Fruit fly (Drosophila melanogaster) whole organism, embryonic: Measurements from ENCODE around the gene CG44000.

ENCODE experiments used
- ATbp ChIP-seq: fragments of 200-800 bp; sonication (Bioruptor generic); optimal IDR thresholded peaks from 2 replicates; lab custom pipeline; 2017; ENCODE audit warnings: missing biosample characterization, mild to moderate bottlenecking, missing genetic modification characterization, missing genetic modification reagents
- Aef1 ChIP-seq: fragments of 200-800 bp; sonication (Bioruptor generic); IDR thresholded peaks from 3 replicates; pipeline ENCODE4 v1.3.6; 2022; ENCODE audit warnings: missing biosample characterization, missing genetic modification characterization
- Blimp-1 ChIP-seq: fragments of 200-800 bp; sonication (Bioruptor generic); optimal IDR thresholded peaks from 3 replicates; lab custom pipeline; 2018; ENCODE audit warnings: missing biosample characterization, missing genetic modification characterization, mild to moderate bottlenecking, moderate library complexity, missing genetic modification reagents
- BtbVII ChIP-seq: fragments of 200-800 bp; sonication (Bioruptor generic); optimal IDR thresholded peaks from 3 replicates; lab custom pipeline; 2017; ENCODE audit warnings: missing biosample characterization, mild to moderate bottlenecking, missing genetic modification characterization
- CG10654 ChIP-seq: fragments of 200-800 bp; sonication (Bioruptor generic); optimal IDR thresholded peaks from 2 replicates; lab custom pipeline; 2016; ENCODE audit warnings: missing biosample characterization, missing genetic modification characterization
- CG11398 ChIP-seq: fragments of 200-800 bp; sonication (Bioruptor generic); optimal IDR thresholded peaks from 2 replicates; lab custom pipeline; 2016; ENCODE audit warnings: missing biosample characterization, missing genetic modification characterization
- CG13894 ChIP-seq: fragments of 200-800 bp; sonication (Bioruptor generic); optimal IDR thresholded peaks from 3 replicates; lab custom pipeline; 2018; ENCODE audit warnings: missing biosample characterization, mild to moderate bottlenecking, missing genetic modification characterization, moderate library complexity
- CG1529 ChIP-seq: fragments of 200-800 bp; sonication (Bioruptor generic); optimal IDR thresholded peaks from 3 replicates; lab custom pipeline; 2018; ENCODE audit warnings: missing biosample characterization, missing genetic modification characterization
- CG16779 ChIP-seq: fragments of 200-800 bp; sonication (Bioruptor generic); IDR thresholded peaks from 2 replicates; pipeline ENCODE4 v1.3.6; 2022; ENCODE audit warnings: missing biosample characterization, missing genetic modification characterization
- CG17361 ChIP-seq: fragments of 200-800 bp; sonication (Bioruptor generic); IDR thresholded peaks from 3 replicates; pipeline ENCODE4 v1.3.6; 2022; ENCODE audit warnings: missing biosample characterization, missing genetic modification characterization
- CG32767 ChIP-seq: fragments of 200-800 bp; sonication (Bioruptor generic); IDR thresholded peaks from 2 replicates; pipeline ENCODE4 v1.3.6; 2022; ENCODE audit warnings: missing biosample characterization, missing genetic modification characterization
- CG4424 ChIP-seq: fragments of 200-800 bp; sonication (Bioruptor generic); optimal IDR thresholded peaks from 3 replicates; lab custom pipeline; 2016; ENCODE audit warnings: missing biosample characterization, missing genetic modification characterization
- CG4707 ChIP-seq: fragments of 200-800 bp; sonication (Bioruptor generic); optimal IDR thresholded peaks from 2 replicates; lab custom pipeline; 2018; ENCODE audit warnings: missing biosample characterization, mild to moderate bottlenecking, missing genetic modification characterization, moderate library complexity
- CG6813 ChIP-seq: fragments of 200-800 bp; sonication (Bioruptor generic); optimal IDR thresholded peaks from 2 replicates; lab custom pipeline; 2017; ENCODE audit warnings: missing biosample characterization, missing genetic modification characterization, mild to moderate bottlenecking, moderate library complexity, missing genetic modification reagents
- CG8359 ChIP-seq: fragments of 200-800 bp; sonication (Bioruptor generic); optimal IDR thresholded peaks from 2 replicates; lab custom pipeline; 2017; ENCODE audit warnings: missing biosample characterization, mild to moderate bottlenecking, missing genetic modification characterization, borderline replicate concordance
- CG9437 ChIP-seq: fragments of 200-800 bp; sonication (Bioruptor generic); optimal IDR thresholded peaks from 2 replicates; lab custom pipeline; 2018; ENCODE audit warnings: missing biosample characterization, mild to moderate bottlenecking, missing genetic modification characterization
- Camta ChIP-seq: fragments of 200-800 bp; sonication (Bioruptor generic); optimal IDR thresholded peaks from 2 replicates; lab custom pipeline; 2016; ENCODE audit warnings: missing biosample characterization, missing genetic modification characterization
- Deaf1 ChIP-seq: fragments of 200-800 bp; optimal IDR thresholded peaks from 3 replicates; lab custom pipeline; 2019; ENCODE audit warnings: missing biosample characterization, mild to moderate bottlenecking, missing genetic modification characterization, moderate library complexity
- E2f1 ChIP-seq: fragments of 200-800 bp; sonication (Bioruptor generic); IDR thresholded peaks from 2 replicates; pipeline ENCODE4 v1.3.6; 2022; ENCODE audit warnings: missing biosample characterization, missing genetic modification characterization
- Gug ChIP-seq: fragments of 200-800 bp; sonication (Bioruptor generic); IDR thresholded peaks from 4 replicates; pipeline ENCODE4 v1.3.6; 2022; ENCODE audit warnings: missing biosample characterization, missing genetic modification characterization
- HLHmδ ChIP-seq: fragments of 200-800 bp; sonication (Bioruptor generic); optimal IDR thresholded peaks from 2 replicates; lab custom pipeline; 2018; ENCODE audit warnings: missing biosample characterization, mild to moderate bottlenecking, missing genetic modification characterization, moderate library complexity
- MTF-1 ChIP-seq: fragments of 200-800 bp; sonication (Bioruptor generic); optimal IDR thresholded peaks from 2 replicates; lab custom pipeline; 2018; ENCODE audit warnings: missing biosample characterization, mild to moderate bottlenecking, missing genetic modification characterization, borderline replicate concordance
- Myb ChIP-seq: fragments of 200-800 bp; sonication (Bioruptor generic); optimal IDR thresholded peaks from 2 replicates; lab custom pipeline; 2016; ENCODE audit warnings: missing biosample characterization, missing genetic modification characterization
- Nf-YB ChIP-seq: fragments of 200-800 bp; sonication (Bioruptor generic); optimal IDR thresholded peaks from 3 replicates; lab custom pipeline; 2019; ENCODE audit warnings: missing biosample characterization, mild to moderate bottlenecking, missing genetic modification characterization, moderate library complexity
- Oaz ChIP-seq: fragments of 200-800 bp; sonication (Bioruptor generic); IDR thresholded peaks from 2 replicates; pipeline ENCODE4 v1.3.6; 2022; ENCODE audit warnings: missing biosample characterization, missing genetic modification characterization
- Scr ChIP-seq: fragments of 200-800 bp; sonication (Bioruptor generic); IDR thresholded peaks from 2 replicates; pipeline ENCODE4 v1.3.6; 2022; ENCODE audit warnings: missing biosample characterization, missing genetic modification characterization; ENCODE audit not compliant: partially characterized antibody
- Sox102F ChIP-seq: fragments of 200-800 bp; sonication (Bioruptor generic); optimal IDR thresholded peaks from 2 replicates; lab custom pipeline; 2018; ENCODE audit warnings: missing biosample characterization, mild to moderate bottlenecking, missing genetic modification characterization, moderate library complexity
- Taf1 ChIP-seq: fragments of 200-800 bp; sonication (Bioruptor generic); IDR thresholded peaks from 2 replicates; pipeline ENCODE4 v1.3.6; 2022; ENCODE audit warnings: missing biosample characterization, missing genetic modification characterization
- Xrp1 ChIP-seq: fragments of 200-800 bp; sonication (Bioruptor generic); IDR thresholded peaks from 2 replicates; pipeline ENCODE4 v1.3.6; 2022; ENCODE audit warnings: missing biosample characterization, missing genetic modification characterization
- abd-A ChIP-seq: fragments of 200-800 bp; sonication (Bioruptor generic); optimal IDR thresholded peaks from 3 replicates; lab custom pipeline; 2019; ENCODE audit warnings: missing biosample characterization, mild to moderate bottlenecking, missing genetic modification characterization, moderate library complexity
- ash1 ChIP-seq: fragments of 200-800 bp; sonication (Bioruptor generic); optimal IDR thresholded peaks from 2 replicates; lab custom pipeline; 2018; ENCODE audit warnings: missing biosample characterization, mild to moderate bottlenecking, missing genetic modification characterization
- crp ChIP-seq, 2 experiments: fragments of 200-800 bp; sonication (Bioruptor generic); optimal IDR thresholded peaks; 2 replicates in 1 of 2; 3 replicates in 1 of 2; lab custom pipeline; 2017; ENCODE audit warnings: missing biosample characterization in 2 of 2, missing genetic modification characterization in 2 of 2, mild to moderate bottlenecking in 1 of 2, moderate library complexity in 1 of 2
- dan ChIP-seq: fragments of 200-800 bp; sonication (Bioruptor generic); IDR thresholded peaks from 2 replicates; pipeline ENCODE4 v1.3.6; 2022; ENCODE audit warnings: missing biosample characterization, missing genetic modification characterization
- danr ChIP-seq: fragments of 200-800 bp; sonication (Bioruptor generic); IDR thresholded peaks from 2 replicates; pipeline ENCODE4 v1.3.6; 2022; ENCODE audit warnings: missing biosample characterization, missing genetic modification characterization
- emc ChIP-seq: fragments of 200-800 bp; sonication (Bioruptor generic); optimal IDR thresholded peaks from 2 replicates; lab custom pipeline; 2016; ENCODE audit warnings: missing biosample characterization, missing genetic modification characterization
- en ChIP-seq: fragments of 200-800 bp; sonication (Bioruptor generic); optimal IDR thresholded peaks from 2 replicates; lab custom pipeline; 2016; ENCODE audit warnings: missing biosample characterization, missing genetic modification characterization
- fu2 ChIP-seq: fragments of 200-800 bp; sonication (Bioruptor generic); optimal IDR thresholded peaks from 2 replicates; lab custom pipeline; 2016; ENCODE audit warnings: missing biosample characterization, missing genetic modification characterization
- gcm ChIP-seq: fragments of 200-800 bp; sonication (Bioruptor generic); optimal IDR thresholded peaks from 2 replicates; lab custom pipeline; 2019; ENCODE audit warnings: missing biosample characterization, mild to moderate bottlenecking, missing genetic modification characterization, moderate library complexity
- insv ChIP-seq, 2 experiments: fragments of 200-800 bp; sonication (Bioruptor generic); optimal IDR thresholded peaks; 3 replicates each; lab custom pipeline; 2016 to 2018; ENCODE audit warnings: missing biosample characterization in 2 of 2, missing genetic modification characterization in 2 of 2
- jumu ChIP-seq: fragments of 200-800 bp; sonication (Bioruptor generic); optimal IDR thresholded peaks from 3 replicates; lab custom pipeline; 2016; ENCODE audit warnings: missing biosample characterization, missing genetic modification characterization
- lilli ChIP-seq: fragments of 200-800 bp; sonication (Bioruptor generic); optimal IDR thresholded peaks from 3 replicates; lab custom pipeline; 2016; ENCODE audit warnings: missing biosample characterization, missing genetic modification characterization
- luna ChIP-seq: fragments of 200-800 bp; sonication (Bioruptor generic); optimal IDR thresholded peaks from 2 replicates; lab custom pipeline; 2016; ENCODE audit warnings: missing biosample characterization, missing genetic modification characterization
- mam ChIP-seq: fragments of 200-800 bp; sonication (Bioruptor generic); optimal IDR thresholded peaks from 3 replicates; lab custom pipeline; 2016; ENCODE audit warnings: missing biosample characterization, missing genetic modification characterization
- p53 ChIP-seq: fragments of 200-800 bp; sonication (Bioruptor generic); optimal IDR thresholded peaks from 2 replicates; lab custom pipeline; 2016; ENCODE audit warnings: missing biosample characterization, missing genetic modification characterization
- psq ChIP-seq: fragments of 200-800 bp; sonication (Bioruptor generic); optimal IDR thresholded peaks from 2 replicates; lab custom pipeline; 2017; ENCODE audit warnings: missing biosample characterization, missing genetic modification characterization
- schlank ChIP-seq: fragments of 200-800 bp; sonication (Bioruptor generic); optimal IDR thresholded peaks from 2 replicates; lab custom pipeline; 2018; ENCODE audit warnings: missing biosample characterization, mild to moderate bottlenecking, missing genetic modification characterization
- scrt ChIP-seq: fragments of 200-800 bp; sonication (Bioruptor generic); optimal IDR thresholded peaks from 2 replicates; lab custom pipeline; 2018; ENCODE audit warnings: missing biosample characterization, mild to moderate bottlenecking, missing genetic modification characterization, moderate library complexity
- so ChIP-seq: fragments of 200-800 bp; sonication (Bioruptor generic); IDR thresholded peaks from 3 replicates; pipeline ENCODE4 v1.3.6; 2022; ENCODE audit warnings: missing biosample characterization, missing genetic modification characterization
- zfh2 ChIP-seq: fragments of 200-800 bp; sonication (Bioruptor generic); optimal IDR thresholded peaks from 2 replicates; lab custom pipeline; 2016; ENCODE audit warnings: missing biosample characterization, missing genetic modification characterization

CG44000 gene

DNA sequence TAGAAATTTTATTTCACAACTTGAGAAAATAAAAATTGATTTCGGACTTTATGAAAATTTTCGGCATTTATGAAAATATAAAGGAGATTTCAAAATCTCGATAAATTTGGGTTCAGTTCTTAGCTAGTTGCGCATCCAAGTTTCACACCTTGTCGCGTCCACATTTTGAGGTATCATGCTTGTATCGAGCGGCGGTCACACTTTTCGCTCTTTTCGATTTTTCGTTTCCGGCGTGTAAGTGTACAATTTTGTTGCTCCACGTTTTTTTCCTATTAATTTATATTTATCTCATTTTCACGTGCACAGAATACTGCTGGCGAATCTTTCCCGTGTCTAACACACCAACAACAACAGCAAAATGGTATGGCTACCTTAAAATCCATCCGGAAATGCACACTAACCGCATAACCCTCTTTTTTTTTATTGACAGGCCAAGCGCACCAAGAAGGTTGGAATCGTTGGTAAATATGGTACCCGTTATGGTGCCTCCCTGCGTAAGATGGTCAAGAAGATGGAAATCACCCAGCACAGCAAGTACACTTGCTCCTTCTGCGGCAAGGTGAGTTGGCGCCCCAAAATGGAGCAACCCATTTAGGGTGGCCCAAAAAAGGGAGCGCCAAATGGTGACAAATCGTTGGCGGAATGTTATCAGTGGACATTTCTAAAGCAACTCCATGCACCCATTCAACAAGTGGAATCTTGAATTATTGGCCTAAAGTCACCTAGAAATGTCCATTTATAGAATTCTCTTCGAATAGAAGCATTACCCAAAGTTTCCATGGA lies 27.9 kb downstream of the CG44000 start, which contains the start of gene RpL37A (continued):
- TF ChIP-seq Myb (GFP tag; lab: Kevin White, UChicago), result peak; percentile 81
- TF ChIP-seq Scr (GFP tag; lab: Robert Waterston, UW), result peak; percentile 37; the same call in 1 of the 2 replicates
- TF ChIP-seq Deaf1 (tag; lab: Kevin White, UChicago), result no peak
- peak; percentile 81; the same call in 2 of the 3 replicates for TF ChIP-seq so (GFP tag; lab: Robert Waterston, UW)
- peak; percentile 68 for TF ChIP-seq Nf-YB
- TF ChIP-seq CG11398 (GFP tag; lab: Kevin White, UChicago), result peak; percentile 78
- peak; percentile 83 for TF ChIP-seq CG13894 (tag; lab: Kevin White, UChicago)
- TF ChIP-seq gcm (GFP tag; lab: Kevin White, UChicago), result peak; percentile 56
- peak; percentile 76 for TF ChIP-seq CG4424
- peak; percentile 83 for TF ChIP-seq scrt
- TF ChIP-seq HLHmδ (GFP tag; lab: Kevin White, UChicago), result peak; percentile 88
- TF ChIP-seq abd-A (tag; lab: Kevin White, UChicago), result no peak
- TF ChIP-seq ash1, result peak; percentile 74
- TF ChIP-seq schlank, result peak; percentile 82
- TF ChIP-seq Xrp1 (GFP tag; lab: Robert Waterston, UW), result no peak
- peak; percentile 85 for TF ChIP-seq luna
- TF ChIP-seq insv (GFP tag; optimal IDR thresholded peaks at IDR 0.05; lab: Kevin White, UChicago), result peak in 1 of 2 experiments; percentile 73
- no peak for TF ChIP-seq Sox102F (GFP tag; lab: Kevin White, UChicago)
- peak; percentile 78 for TF ChIP-seq BtbVII
- TF ChIP-seq CG8359 (GFP tag; lab: Kevin White, UChicago), result peak; percentile 66
- TF ChIP-seq mam (GFP tag; lab: Kevin White, UChicago), result peak; percentile 69
- no peak for TF ChIP-seq Blimp-1 (GFP tag; lab: Kevin White, UChicago)
- TF ChIP-seq Taf1 (GFP tag; lab: Robert Waterston, UW), result no peak
- peak; percentile 30; the same call in 1 of the 2 replicates for TF ChIP-seq danr (GFP tag; lab: Robert Waterston, UW)
- TF ChIP-seq en, result peak; percentile 47
- TF ChIP-seq emc (GFP tag; lab: Kevin White, UChicago), result peak; percentile 86
- peak; percentile 85 for TF ChIP-seq p53
- peak; percentile 63 for TF ChIP-seq lilli
- TF ChIP-seq Gug, result no peak
- peak; percentile 39 for TF ChIP-seq CG1529
- peak; percentile 94 for TF ChIP-seq MTF-1 (GFP tag; lab: Kevin White, UChicago)
- peak; percentile 51; the same call in 1 of the 2 replicates for TF ChIP-seq CG32767 (GFP tag; lab: Robert Waterston, UW)
- TF ChIP-seq Oaz (GFP tag; lab: Robert Waterston, UW), result peak; percentile 25; the same call in 1 of the 2 replicates
- TF ChIP-seq psq (GFP tag; lab: Kevin White, UChicago), result peak; percentile 30
- peak in 1 of 2 experiments; percentile 54 for TF ChIP-seq crp (GFP tag; optimal IDR thresholded peaks at IDR 0.05; lab: Kevin White, UChicago)
- peak; percentile 0 for TF ChIP-seq jumu (GFP tag; lab: Kevin White, UChicago)
- TF ChIP-seq fu2 (GFP tag; lab: Kevin White, UChicago), result peak; percentile 62
- TF ChIP-seq dan (GFP tag; lab: Robert Waterston, UW), result no peak
- TF ChIP-seq CG17361 (GFP tag; lab: Robert Waterston, UW), result peak; percentile 78
- peak; percentile 68 for TF ChIP-seq E2f1 (GFP tag; lab: Robert Waterston, UW)
- no peak for TF ChIP-seq CG16779 (GFP tag; lab: Robert Waterston, UW)
- TF ChIP-seq CG10654 (GFP tag; lab: Kevin White, UChicago), result peak; percentile 76
- peak; percentile 53 for TF ChIP-seq CG4707
- peak; percentile 86 for TF ChIP-seq Camta (GFP tag; lab: Kevin White, UChicago)
- TF ChIP-seq zfh2 (GFP tag; lab: Kevin White, UChicago), result peak; percentile 29
- TF ChIP-seq ATbp (GFP tag; lab: Kevin White, UChicago), result peak; percentile 66
- TF ChIP-seq Aef1, result no peak; the same call in 2 of the 3 replicates
- TF ChIP-seq CG6813, result peak; percentile 87
- TF ChIP-seq CG9437, result peak; percentile 56
